Fruit fly (Drosophila melanogaster) whole organism, adult: ENCODE data around the gene CG14200.

Experiments used
- CG1620 ChIP-seq: fragments of 200-800 bp; sonication (Bioruptor generic); optimal IDR thresholded peaks from 2 replicates; lab custom pipeline; 2016; ENCODE audit warnings: missing biosample characterization, missing genetic modification characterization
- CG5204 ChIP-seq: fragments of 200-800 bp; sonication (Bioruptor generic); optimal IDR thresholded peaks from 2 replicates; lab custom pipeline; 2016; ENCODE audit warnings: missing biosample characterization, missing genetic modification characterization
- CG7045 ChIP-seq: fragments of 200-800 bp; sonication (Bioruptor generic); optimal IDR thresholded peaks from 2 replicates; lab custom pipeline; 2017; ENCODE audit warnings: missing biosample characterization, mild to moderate bottlenecking, missing genetic modification characterization
- Hr96 ChIP-seq: fragments of 200-800 bp; sonication (Bioruptor generic); optimal IDR thresholded peaks from 2 replicates; lab custom pipeline; 2016; ENCODE audit warnings: missing biosample characterization, missing genetic modification characterization
- ovo ChIP-seq: fragments of 200-800 bp; sonication (Bioruptor generic); optimal IDR thresholded peaks from 2 replicates; lab custom pipeline; 2016; ENCODE audit warnings: missing biosample characterization, missing genetic modification characterization

DNA sequence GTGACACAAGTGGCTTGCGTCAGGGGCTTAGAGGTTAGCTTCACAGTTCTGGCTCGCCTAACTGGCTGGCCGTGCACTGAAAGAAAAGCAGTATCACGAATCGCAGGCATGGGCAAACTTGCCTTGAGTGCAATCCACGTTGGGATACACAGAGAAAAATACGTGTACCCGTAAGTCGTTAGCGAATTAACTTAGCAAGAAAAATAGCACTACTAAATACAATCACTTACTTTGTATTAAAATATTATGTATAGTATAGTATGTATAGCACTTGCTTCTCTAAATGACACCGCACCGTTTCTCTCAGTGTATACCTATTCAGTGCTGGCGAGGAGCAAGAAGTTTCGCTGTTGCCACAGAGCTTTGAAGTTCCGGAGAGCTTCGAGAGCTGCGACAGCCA lies 42.2 kb upstream of the CG14200 start:
- no peak for TF ChIP-seq CG5204
- TF ChIP-seq CG1620 (GFP tag; lab: Kevin White, UChicago) = no peak
- TF ChIP-seq Hr96 (GFP tag; lab: Kevin White, UChicago) = no peak
- TF ChIP-seq ovo (GFP tag; lab: Kevin White, UChicago) = no peak
- no peak for TF ChIP-seq CG7045 (GFP tag; lab: Kevin White, UChicago)
